Worm (Caenorhabditis elegans) whole organism, early embryonic: ENCODE data around the gene C49C3.6.

Experiments used
- B0310.2 ChIP-seq: sonication (generic microtip); optimal IDR thresholded peaks from 2 replicates; lab custom pipeline; 2016; ENCODE audit warnings: mild to moderate bottlenecking, missing genetic modification characterization, missing compliant biosample characterization
- F13C5.2 ChIP-seq: sonication (generic microtip); optimal IDR thresholded peaks from 2 replicates; lab custom pipeline; 2017; ENCODE audit warnings: mild to moderate bottlenecking, missing genetic modification characterization, inconsistent platforms, missing compliant biosample characterization
- aly-1 ChIP-seq: sonication (generic microtip); optimal IDR thresholded peaks from 2 replicates; lab custom pipeline; 2016; ENCODE audit warnings: missing genetic modification characterization, missing compliant biosample characterization
- ama-1 ChIP-seq: fragments of 150-350 bp; optimal IDR thresholded peaks from 2 replicates; lab custom pipeline; 2014
- ceh-13 ChIP-seq: fragments of 200-800 bp; sonication (Bioruptor generic); optimal IDR thresholded peaks from 2 replicates; lab custom pipeline; 2018; ENCODE audit warnings: mild to moderate bottlenecking, missing genetic modification characterization, missing compliant biosample characterization
- ceh-36 ChIP-seq: sonication (generic microtip); optimal IDR thresholded peaks from 2 replicates; lab custom pipeline; 2016; ENCODE audit warnings: missing genetic modification characterization, inconsistent platforms, missing compliant biosample characterization
- ets-7 ChIP-seq: sonication (generic microtip); optimal IDR thresholded peaks from 2 replicates; lab custom pipeline; 2016; ENCODE audit warnings: missing genotype, missing genetic modification characterization, missing compliant biosample characterization
- flt-1 ChIP-seq: fragments of 200-800 bp; sonication (Bioruptor generic); IDR thresholded peaks from 2 replicates; pipeline ENCODE4 v1.3.6; 2022; ENCODE audit warnings: missing genetic modification characterization, missing compliant biosample characterization
- hmbx-1 ChIP-seq: sonication (generic microtip); optimal IDR thresholded peaks from 2 replicates; lab custom pipeline; 2016; ENCODE audit warnings: mild to moderate bottlenecking, missing genetic modification characterization, missing compliant biosample characterization
- hnd-1 ChIP-seq: sonication (generic microtip); optimal IDR thresholded peaks from 2 replicates; lab custom pipeline; 2016; ENCODE audit warnings: missing genetic modification characterization, missing compliant biosample characterization
- pes-1 ChIP-seq: fragments of 200-800 bp; sonication (Bioruptor generic); IDR thresholded peaks from 2 replicates; pipeline ENCODE4 v1.3.6; 2022; ENCODE audit warnings: missing genetic modification reagents, missing genetic modification characterization, missing compliant biosample characterization
- scrt-1 ChIP-seq: fragments of 200-800 bp; sonication (Bioruptor generic); IDR thresholded peaks from 2 replicates; pipeline ENCODE4 v1.3.6; 2022; ENCODE audit warnings: missing genetic modification characterization, missing compliant biosample characterization
- tra-4 ChIP-seq: sonication (generic microtip); optimal IDR thresholded peaks from 2 replicates; lab custom pipeline; 2017; ENCODE audit warnings: missing genetic modification characterization, missing compliant biosample characterization

ce11 chrIV:17367294-17367693 is 36.0 kb downstream of the C49C3.6 start, which contains the start of gene zipt-17:
- TF ChIP-seq F13C5.2 (tag; lab: Kevin White, UChicago) (no peak), B0310.2 (no peak), ceh-13 (GFP tag; lab: Kevin White, UChicago) (no peak), ama-1 (lab: Kevin White, UChicago) (no peak), ceh-36 (no peak), hmbx-1 (no peak), aly-1 (no peak), hnd-1 (tag; lab: Kevin White, UChicago) (no peak), scrt-1 (GFP tag; lab: Robert Waterston, UW) (no peak), tra-4 (tag; lab: Kevin White, UChicago) (no peak), ets-7 (tag; lab: Kevin White, UChicago) (no peak), flt-1 (GFP tag; lab: Robert Waterston, UW) (no peak), pes-1 (no peak)
